Fruit fly (Drosophila melanogaster): Measurements from ENCODE around the gene NAAT1.

NAAT1 gene

dm6 chrX:5429778-5430576 lies 19.3 kb upstream of the NAAT1 start (continued):
- TF ChIP-seq CG34422 (GFP tag; IDR thresholded peaks at IDR 0.05) (peak; percentile 60; the same call in 1 of the 3 replicates), CG7963 (GFP tag; IDR thresholded peaks at IDR 0.05; ENCODE audit: partially characterized antibody) (no peak), grn (GFP tag; optimal IDR thresholded peaks at IDR 0.05) (no peak), PHDP (tag; optimal IDR thresholded peaks at IDR 0.05) (peak; percentile 81), emc (GFP tag; optimal IDR thresholded peaks at IDR 0.05) (peak; percentile 35), CG9876 (GFP tag; optimal IDR thresholded peaks at IDR 0.05) (peak; percentile 35), hb (GFP tag; IDR thresholded peaks at IDR 0.05; ENCODE audit: partially characterized antibody) (no peak), fd64A (GFP tag; optimal IDR thresholded peaks at IDR 0.05) (no peak), zfh2 (GFP tag; optimal IDR thresholded peaks at IDR 0.05) (peak; percentile 71), stwl (tag; optimal IDR thresholded peaks at IDR 0.05) (no peak), pnt (GFP tag; optimal IDR thresholded peaks at IDR 0.05) (peak; percentile 60), Sin3A (optimal IDR thresholded peaks at IDR 0.05) (no peak), nmo (GFP tag; optimal IDR thresholded peaks at IDR 0.05) (peak; percentile 79), Dfd (GFP tag; optimal IDR thresholded peaks at IDR 0.05) (no peak), gro (GFP tag; optimal IDR thresholded peaks at IDR 0.05) (peak; percentile 75), psq (GFP tag; optimal IDR thresholded peaks at IDR 0.05) (peak; percentile 41), nerfin-1 (tag; optimal IDR thresholded peaks at IDR 0.05) (peak; percentile 44), Trl (optimal IDR thresholded peaks at IDR 0.05) (peak in 1 of 2 experiments; percentile 40), Trl (GFP tag; optimal IDR thresholded peaks at IDR 0.05) (peak; percentile 59), run (tag; optimal IDR thresholded peaks at IDR 0.05) (peak; percentile 37), Doc3 (GFP tag; IDR thresholded peaks at IDR 0.05; ENCODE audit: partially characterized antibody) (no peak), inv (GFP tag; IDR thresholded peaks at IDR 0.05; ENCODE audit: partially characterized antibody) (no peak), dysf (GFP tag; IDR thresholded peaks at IDR 0.05) (peak; percentile 90), BEAF-32 (GFP tag; optimal IDR thresholded peaks at IDR 0.05) (no peak), yki (optimal IDR thresholded peaks at IDR 0.05) (no peak), Six4 (GFP tag; optimal IDR thresholded peaks at IDR 0.05) (peak; percentile 28), Asciz (GFP tag; optimal IDR thresholded peaks at IDR 0.05) (peak; percentile 43), slbo (GFP tag; IDR thresholded peaks at IDR 0.05) (peak; percentile 87), Fer3 (tag; optimal IDR thresholded peaks at IDR 0.05) (peak; percentile 83), NFAT (GFP tag; IDR thresholded peaks at IDR 0.05) (peak; percentile 81), CG14965 (GFP tag; optimal IDR thresholded peaks at IDR 0.05; ENCODE audit: borderline replicate concordance) (no peak), az2 (GFP tag; optimal IDR thresholded peaks at IDR 0.05) (peak; percentile 68), CG7745 (tag; optimal IDR thresholded peaks at IDR 0.05) (no peak), slou (GFP tag; optimal IDR thresholded peaks at IDR 0.05) (peak; percentile 67), danr (GFP tag; IDR thresholded peaks at IDR 0.05) (peak; percentile 79), pros (GFP tag; optimal IDR thresholded peaks at IDR 0.05) (no peak), CG10321 (GFP tag; IDR thresholded peaks at IDR 0.05) (peak; percentile 29; the same call in 1 of the 2 replicates), CG12659 (GFP tag; optimal IDR thresholded peaks at IDR 0.05) (peak; percentile 89), lmd (GFP tag; IDR thresholded peaks at IDR 0.05) (peak; percentile 91), CG7839 (tag; optimal IDR thresholded peaks at IDR 0.05) (peak; percentile 88), seq (GFP tag; IDR thresholded peaks at IDR 0.05) (peak; percentile 83), CG1233 (GFP tag; optimal IDR thresholded peaks at IDR 0.05) (peak; percentile 70), pzg (GFP tag; optimal IDR thresholded peaks at IDR 0.05) (no peak), cas (GFP tag; IDR thresholded peaks at IDR 0.05) (peak; percentile 69; the same call in 1 of the 2 replicates), Ravus (GFP tag; IDR thresholded peaks at IDR 0.05) (peak; percentile 41), CG18011 (GFP tag; optimal IDR thresholded peaks at IDR 0.05) (peak; percentile 41), CG4820 (GFP tag; optimal IDR thresholded peaks at IDR 0.05) (peak; percentile 67), tup (GFP tag; optimal IDR thresholded peaks at IDR 0.05) (peak; percentile 5), hth (optimal IDR thresholded peaks at IDR 0.05) (no peak), CG10267 (tag; optimal IDR thresholded peaks at IDR 0.05) (peak; percentile 44), CTCF (GFP tag; optimal IDR thresholded peaks at IDR 0.05) (no peak)

All from whole organism, embryonic.